Worm (Caenorhabditis elegans) whole organism, L1 larva: Measurements from ENCODE around the gene aakg-5.

Source experiments
- C04F5.9 ChIP-seq: sonication (generic microtip); optimal IDR thresholded peaks from 2 replicates; lab custom pipeline; 2016; ENCODE audit warnings: missing genetic modification characterization, missing compliant biosample characterization
- C16A3.4 ChIP-seq: fragments of 150-350 bp; optimal IDR thresholded peaks from 2 replicates; lab custom pipeline; 2014; ENCODE audit warnings: missing biosample characterization, missing genetic modification characterization
- Y116A8C.19 ChIP-seq: sonication (generic microtip); optimal IDR thresholded peaks from 2 replicates; lab custom pipeline; 2016; ENCODE audit warnings: missing compliant biosample characterization, missing genetic modification characterization, borderline replicate concordance
- aly-2 ChIP-seq: fragments of 150-350 bp; optimal IDR thresholded peaks from 2 replicates; lab custom pipeline; 2014; ENCODE audit warnings: missing biosample characterization, missing genetic modification characterization
- blmp-1 ChIP-seq: fragments of 150-350 bp; optimal IDR thresholded peaks from 2 replicates; lab custom pipeline; 2014; ENCODE audit warnings: missing biosample characterization, missing genetic modification characterization
- ceh-88 ChIP-seq: fragments of 200-800 bp; sonication (Bioruptor generic); IDR thresholded peaks from 2 replicates; pipeline ENCODE4 v1.3.6; 2022; ENCODE audit warnings: missing genetic modification characterization, missing compliant biosample characterization
- ceh-90 ChIP-seq: sonication (generic microtip); optimal IDR thresholded peaks from 2 replicates; lab custom pipeline; 2016; ENCODE audit warnings: missing genetic modification characterization, missing compliant biosample characterization
- dpl-1 ChIP-seq, 3 experiments: fragments of 150-350 bp in 2 of 3; sonication (generic microtip) in 1 of 3; optimal IDR thresholded peaks; 2 replicates each; lab custom pipeline; 2014 to 2017; ENCODE audit warnings: missing biosample characterization in 3 of 3, missing genetic modification characterization in 3 of 3, missing genetic modification reagents in 3 of 3
- dsc-1 ChIP-seq: sonication (generic microtip); optimal IDR thresholded peaks from 2 replicates; lab custom pipeline; 2016; ENCODE audit warnings: mild to moderate bottlenecking, missing genetic modification characterization, missing compliant biosample characterization
- efl-1 ChIP-seq, 4 experiments: fragments of 150-350 bp; optimal IDR thresholded peaks in 3 of 4; peaks in 1 of 4; 1 replicate in 1 of 4; 2 replicates in 3 of 4; lab custom pipeline; 2014; ENCODE audit warnings: missing biosample characterization in 2 of 4, missing genetic modification characterization in 2 of 4, missing genetic modification reagents in 2 of 4
- egl-13 ChIP-seq: sonication (generic microtip); optimal IDR thresholded peaks from 2 replicates; lab custom pipeline; 2016; ENCODE audit warnings: missing genotype, missing genetic modification reagents, missing genetic modification characterization, missing compliant biosample characterization
- elt-2 ChIP-seq: sonication (generic microtip); optimal IDR thresholded peaks from 2 replicates; lab custom pipeline; 2016; ENCODE audit warnings: missing genetic modification characterization, mild to moderate bottlenecking, inconsistent platforms, missing compliant biosample characterization, missing genetic modification reagents
- elt-3 ChIP-seq, 6 experiments: fragments of 150-350 bp in 1 of 6; sonication (generic microtip); optimal IDR thresholded peaks; 2 replicates each; lab custom pipeline; 2017 to 2018; ENCODE audit warnings: missing biosample characterization in 6 of 6, missing genetic modification characterization in 6 of 6, inconsistent platforms in 1 of 6
- ets-5 ChIP-seq: fragments of 200-800 bp; sonication (Bioruptor generic); IDR thresholded peaks from 2 replicates; pipeline ENCODE4 v1.3.6; 2022; ENCODE audit warnings: missing genetic modification characterization, missing compliant biosample characterization
- fkh-10 ChIP-seq: sonication (generic microtip); optimal IDR thresholded peaks from 2 replicates; lab custom pipeline; 2017; ENCODE audit warnings: missing biosample characterization, missing genetic modification reagents, missing genetic modification characterization
- fkh-4 ChIP-seq: sonication (generic microtip); optimal IDR thresholded peaks from 2 replicates; lab custom pipeline; 2016; ENCODE audit warnings: missing compliant biosample characterization, missing genetic modification characterization, borderline replicate concordance
- hlh-17 ChIP-seq: fragments of 200-800 bp; sonication (Bioruptor generic); optimal IDR thresholded peaks from 2 replicates; lab custom pipeline; 2018; ENCODE audit warnings: missing genetic modification characterization, mild to moderate bottlenecking, missing compliant biosample characterization, moderate library complexity, borderline replicate concordance
- hpl-2 ChIP-seq: fragments of 150-350 bp; optimal IDR thresholded peaks from 2 replicates; lab custom pipeline; 2014; ENCODE audit warnings: missing biosample characterization, missing genetic modification reagents, missing genetic modification characterization
- irx-1 ChIP-seq: sonication (generic microtip); optimal IDR thresholded peaks from 2 replicates; lab custom pipeline; 2016; ENCODE audit warnings: missing genetic modification characterization, missing compliant biosample characterization
- isw-1 ChIP-seq: fragments of 200-800 bp; sonication (Bioruptor generic); IDR thresholded peaks from 2 replicates; pipeline ENCODE4 v1.3.6; 2022; ENCODE audit warnings: missing genetic modification characterization, missing compliant biosample characterization
- lin-14 ChIP-seq: fragments of 200-800 bp; sonication (Bioruptor generic); optimal IDR thresholded peaks from 2 replicates; lab custom pipeline; 2018; ENCODE audit warnings: mild to moderate bottlenecking, missing genetic modification characterization, moderate library complexity, missing compliant biosample characterization
- lin-15B ChIP-seq: fragments of 150-350 bp; sonication (generic microtip); optimal IDR thresholded peaks from 3 replicates; lab custom pipeline; 2014; ENCODE audit warnings: missing biosample characterization, missing genetic modification characterization
- lin-35 ChIP-seq, 2 experiments: fragments of 150-350 bp; optimal IDR thresholded peaks; 2 replicates each; lab custom pipeline; 2014; ENCODE audit warnings: missing biosample characterization in 2 of 2, missing genetic modification characterization in 2 of 2, missing genetic modification reagents in 2 of 2
- mdl-1 ChIP-seq, 2 experiments: fragments of 150-350 bp; optimal IDR thresholded peaks; 2 replicates each; lab custom pipeline; 2014 to 2017; ENCODE audit warnings: missing biosample characterization in 2 of 2, missing genetic modification characterization in 2 of 2, inconsistent platforms in 1 of 2
- mep-1 ChIP-seq: fragments of 150-350 bp; optimal IDR thresholded peaks from 2 replicates; lab custom pipeline; 2014; ENCODE audit warnings: missing biosample characterization, missing genetic modification characterization
- nhr-12 ChIP-seq: sonication (generic microtip); optimal IDR thresholded peaks from 2 replicates; lab custom pipeline; 2017; ENCODE audit warnings: missing biosample characterization, missing genetic modification characterization
- nhr-19 ChIP-seq: fragments of 200-800 bp; sonication (Bioruptor generic); conservative IDR thresholded peaks from 2 replicates; pipeline ENCODE4 v1.3.6; 2022; ENCODE audit warnings: missing genetic modification characterization, missing compliant biosample characterization
- nhr-20 ChIP-seq: sonication (generic microtip); optimal IDR thresholded peaks from 2 replicates; lab custom pipeline; 2016; ENCODE audit warnings: mild to moderate bottlenecking, missing genetic modification characterization, missing compliant biosample characterization
- nhr-237 ChIP-seq: fragments of 150-350 bp; optimal IDR thresholded peaks from 2 replicates; lab custom pipeline; 2014; ENCODE audit warnings: missing biosample characterization, missing genetic modification characterization
- nhr-47 ChIP-seq: sonication (generic microtip); optimal IDR thresholded peaks from 2 replicates; lab custom pipeline; 2016; ENCODE audit warnings: mild to moderate bottlenecking, missing genetic modification characterization, moderate library complexity, missing compliant biosample characterization
- nhr-71 ChIP-seq: sonication (generic microtip); optimal IDR thresholded peaks from 2 replicates; lab custom pipeline; 2016; ENCODE audit warnings: mild to moderate bottlenecking, missing genetic modification characterization, moderate library complexity, missing compliant biosample characterization
- nhr-76 ChIP-seq: sonication (generic microtip); optimal IDR thresholded peaks from 2 replicates; lab custom pipeline; 2017; ENCODE audit warnings: missing biosample characterization, missing genetic modification characterization
- nhr-85 ChIP-seq: sonication (generic microtip); peaks from one replicate; lab custom pipeline; 2016; ENCODE audit warnings: missing genetic modification characterization, inconsistent platforms, missing compliant biosample characterization
- nhr-90 ChIP-seq: sonication (generic microtip); optimal IDR thresholded peaks from 2 replicates; lab custom pipeline; 2016; ENCODE audit warnings: mild to moderate bottlenecking, missing genetic modification characterization, missing compliant biosample characterization; ENCODE audit not compliant: poor library complexity
- pag-3 ChIP-seq: sonication (generic microtip); optimal IDR thresholded peaks from 2 replicates; lab custom pipeline; 2017; ENCODE audit warnings: missing genetic modification characterization, mild to moderate bottlenecking, missing compliant biosample characterization, antibody characterized with exemption, borderline replicate concordance; ENCODE audit not compliant: insufficient read depth
- pqm-1 ChIP-seq: sonication (generic microtip); optimal IDR thresholded peaks from 3 replicates; lab custom pipeline; 2017; ENCODE audit warnings: missing biosample characterization, missing genetic modification characterization
- rnt-1 ChIP-seq: sonication (generic microtip); optimal IDR thresholded peaks from 2 replicates; lab custom pipeline; 2016; ENCODE audit warnings: mild to moderate bottlenecking, missing genetic modification characterization, moderate library complexity, missing compliant biosample characterization
- snpc-4 ChIP-seq: fragments of 150-350 bp; optimal IDR thresholded peaks from 2 replicates; lab custom pipeline; 2014; ENCODE audit warnings: missing biosample characterization, missing genetic modification characterization
- snu-23 ChIP-seq: sonication (generic microtip); optimal IDR thresholded peaks from 2 replicates; lab custom pipeline; 2016; ENCODE audit warnings: missing genetic modification characterization, missing compliant biosample characterization
- sox-4 ChIP-seq: sonication (generic microtip); optimal IDR thresholded peaks from 2 replicates; lab custom pipeline; 2016; ENCODE audit warnings: missing genetic modification characterization, missing compliant biosample characterization
- sptf-1 ChIP-seq: fragments of 150-350 bp; optimal IDR thresholded peaks from 2 replicates; lab custom pipeline; 2014; ENCODE audit warnings: missing biosample characterization, missing genetic modification characterization
- unc-62 ChIP-seq: fragments of 150-350 bp; optimal IDR thresholded peaks from 2 replicates; lab custom pipeline; 2014; ENCODE audit warnings: missing biosample characterization, missing genetic modification reagents, missing genetic modification characterization
- vab-15 ChIP-seq: sonication (generic microtip); optimal IDR thresholded peaks from 2 replicates; lab custom pipeline; 2017; ENCODE audit warnings: missing genotype, mild to moderate bottlenecking, missing genetic modification characterization, missing compliant biosample characterization
- zip-4 ChIP-seq: fragments of 200-800 bp; sonication (Bioruptor generic); optimal IDR thresholded peaks from 2 replicates; lab custom pipeline; 2018; ENCODE audit warnings: mild to moderate bottlenecking, missing genetic modification characterization, moderate library complexity, missing compliant biosample characterization
- ztf-11 ChIP-seq, 2 experiments: sonication (generic microtip); optimal IDR thresholded peaks; 2 replicates each; lab custom pipeline; 2016 to 2017; ENCODE audit warnings: missing genetic modification characterization in 2 of 2, missing biosample characterization in 1 of 2, missing compliant biosample characterization in 1 of 2
- ztf-4 ChIP-seq: fragments of 150-350 bp; optimal IDR thresholded peaks from 2 replicates; lab custom pipeline; 2014; ENCODE audit warnings: missing biosample characterization, missing genetic modification characterization

The aakg-5 gene

DNA sequence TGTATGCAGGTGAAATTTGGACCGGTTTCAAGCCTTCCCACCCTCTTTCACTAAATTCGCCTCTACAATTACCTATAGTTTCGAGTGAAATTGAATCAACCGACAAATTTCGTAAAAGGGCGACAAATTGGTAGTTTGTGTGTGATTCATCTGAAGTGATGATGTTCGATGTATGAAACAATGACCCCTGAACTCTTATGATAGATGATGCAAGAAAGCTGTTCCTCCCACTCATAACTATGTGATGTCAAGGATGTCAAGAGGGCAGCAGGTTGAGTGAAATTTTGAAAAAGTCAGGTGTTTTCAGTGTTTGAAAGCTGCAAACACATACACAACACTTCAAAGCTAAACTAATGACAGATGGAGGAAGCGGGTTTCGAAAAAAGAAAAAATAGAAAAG, 37.6 kb upstream of the aakg-5 start (continued):
- TF ChIP-seq sox-4 (tag; lab: Kevin White, UChicago), result no peak
- TF ChIP-seq C04F5.9 (tag; lab: Kevin White, UChicago), result no peak
- no peak for TF ChIP-seq isw-1 (GFP tag; lab: Robert Waterston, UW)
- no peak for TF ChIP-seq nhr-12 (tag; lab: Kevin White, UChicago)
- TF ChIP-seq, all 84 proteins: peak for 7

DNA sequence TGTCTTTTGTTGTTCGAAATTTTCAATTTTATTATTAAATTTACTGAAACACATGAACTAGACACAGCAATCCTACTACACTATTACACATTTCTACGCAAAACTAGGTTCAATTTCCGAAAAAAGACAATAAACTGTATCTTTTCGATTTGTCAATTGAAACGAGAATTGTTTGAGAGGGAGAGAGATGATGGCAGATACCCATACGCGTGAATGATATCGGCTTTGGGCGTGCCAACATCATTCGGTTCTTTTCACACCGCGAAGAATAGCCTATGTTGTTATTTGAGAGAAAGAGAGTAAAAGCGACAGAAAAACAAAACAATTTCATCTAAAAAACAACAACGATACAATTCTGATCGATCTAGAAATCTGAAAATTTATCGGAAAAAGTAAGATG, 36.8 kb upstream of the aakg-5 start:
- TF ChIP-seq blmp-1 (tag; lab: Kevin White, UChicago) (peak; percentile 52), nhr-85 (peak; percentile 3), elt-2 (tag; lab: Kevin White, UChicago) (no peak), sptf-1 (tag; lab: Kevin White, UChicago) (no peak), lin-15B (no peak), lin-14 (GFP tag; lab: Kevin White, UChicago) (peak; percentile 39), efl-1 (optimal IDR thresholded peaks at IDR 0.05; lab: Kevin White, UChicago) (no peak), efl-1 (GFP tag; optimal IDR thresholded peaks at IDR 0.05 in 1 of 2; lab: Kevin White, UChicago) (peak in 1 of 2 experiments; percentile 81), elt-3 (tag; optimal IDR thresholded peaks at IDR 0.05; lab: Kevin White, UChicago) (peak in 1 of 6 experiments; percentile 44), snu-23 (GFP tag; lab: Kevin White, UChicago) (peak; percentile 4), ceh-88 (GFP tag; lab: Robert Waterston, UW) (no peak), nhr-20 (tag; lab: Kevin White, UChicago) (peak; percentile 26)

DNA sequence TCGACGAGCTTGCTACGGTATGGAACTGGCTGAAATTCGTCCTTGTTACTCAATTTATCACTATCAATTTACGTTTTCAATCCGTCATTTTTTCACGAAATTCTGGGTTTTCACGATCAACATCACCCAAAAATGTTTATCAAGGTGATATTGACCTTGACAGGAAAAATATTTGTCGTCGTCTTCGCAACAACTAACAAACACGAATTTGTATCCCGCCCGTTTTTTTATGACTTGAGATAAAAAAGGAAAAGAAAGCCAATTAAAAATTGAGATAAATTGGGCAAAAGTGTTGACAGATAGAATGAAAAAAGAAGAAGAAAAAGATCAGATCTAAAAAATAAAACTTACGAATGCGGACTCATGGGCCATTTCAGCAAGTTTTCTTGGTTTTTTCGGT, 36.0 kb upstream of the aakg-5 start:
- no peak for TF ChIP-seq ztf-11 (tag; optimal IDR thresholded peaks at IDR 0.05; lab: Kevin White, UChicago)
- TF ChIP-seq sptf-1 (tag; lab: Kevin White, UChicago), result no peak
- no peak for TF ChIP-seq vab-15
- TF ChIP-seq hlh-17 (GFP tag; lab: Kevin White, UChicago), result no peak
- no peak for TF ChIP-seq rnt-1 (tag; lab: Kevin White, UChicago)
- no peak for TF ChIP-seq egl-13 (tag; lab: Kevin White, UChicago)
- TF ChIP-seq lin-14 (GFP tag; lab: Kevin White, UChicago), result peak; percentile 77
- TF ChIP-seq lin-15B, result no peak
- TF ChIP-seq dsc-1 (tag; lab: Kevin White, UChicago), result no peak
- no peak for TF ChIP-seq nhr-47
- TF ChIP-seq dpl-1 (GFP tag; optimal IDR thresholded peaks at IDR 0.05; lab: Kevin White, UChicago), result no peak
- no peak for TF ChIP-seq C04F5.9 (tag; lab: Kevin White, UChicago)
- no peak for TF ChIP-seq aly-2 (tag; lab: Kevin White, UChicago)
- peak; percentile 84 for TF ChIP-seq blmp-1 (tag; lab: Kevin White, UChicago)
- TF ChIP-seq pag-3 (tag; lab: Kevin White, UChicago), result no peak
- no peak for TF ChIP-seq fkh-4 (tag; lab: Kevin White, UChicago)
- TF ChIP-seq nhr-71, result peak; percentile 40
- TF ChIP-seq hpl-2 (GFP tag; lab: Kevin White, UChicago), result no peak
- peak; percentile 52 for TF ChIP-seq nhr-90 (tag; lab: Kevin White, UChicago)
- TF ChIP-seq ztf-4, result no peak
- no peak for TF ChIP-seq mdl-1 (tag; optimal IDR thresholded peaks at IDR 0.05; lab: Kevin White, UChicago)
- no peak for TF ChIP-seq nhr-76 (tag; lab: Kevin White, UChicago)
- TF ChIP-seq pqm-1 (tag; lab: Kevin White, UChicago), result no peak
- TF ChIP-seq nhr-237 (tag; lab: Kevin White, UChicago), result no peak
- TF ChIP-seq elt-3 (tag; optimal IDR thresholded peaks at IDR 0.05; lab: Kevin White, UChicago), result peak in 5 of 6 experiments; percentile 0 to 80 (median 42)
- peak; percentile 76 for TF ChIP-seq nhr-85
- no peak for TF ChIP-seq irx-1 (tag; lab: Kevin White, UChicago)
- TF ChIP-seq Y116A8C.19 (tag; lab: Kevin White, UChicago), result no peak
- TF ChIP-seq snu-23 (GFP tag; lab: Kevin White, UChicago), result peak; percentile 23
- TF ChIP-seq lin-35 (GFP tag; optimal IDR thresholded peaks at IDR 0.05; lab: Kevin White, UChicago), result no peak
- TF ChIP-seq nhr-19 (GFP tag; lab: Robert Waterston, UW), result no peak
- peak; percentile 10 for TF ChIP-seq nhr-20 (tag; lab: Kevin White, UChicago)
- no peak for TF ChIP-seq ets-5 (GFP tag; lab: Robert Waterston, UW)
- TF ChIP-seq ceh-90 (tag; lab: Kevin White, UChicago), result no peak
- no peak for TF ChIP-seq unc-62 (GFP tag; lab: Kevin White, UChicago)
- no peak for TF ChIP-seq sox-4 (tag; lab: Kevin White, UChicago)
- peak; percentile 6 for TF ChIP-seq C16A3.4 (tag; lab: Kevin White, UChicago)
- TF ChIP-seq snpc-4 (tag; lab: Kevin White, UChicago), result no peak
- TF ChIP-seq zip-4, result no peak
- no peak for TF ChIP-seq fkh-10 (GFP tag; lab: Kevin White, UChicago)
- no peak for TF ChIP-seq isw-1 (GFP tag; lab: Robert Waterston, UW)
- TF ChIP-seq mep-1 (tag; lab: Kevin White, UChicago), result no peak
